Fruit fly (Drosophila melanogaster): ENCODE results near the gene S.
A peak's percentile ranks its signal among the peaks of the same experiment; 100 is the strongest.

S gene

dm6 chr2L:1062473-1063363, 14.9 kb downstream of the S start:
- TF ChIP-seq psq (optimal IDR thresholded peaks at IDR 0.05) (no peak), EcR (GFP tag; optimal IDR thresholded peaks at IDR 0.05) (peak in 1 of 2 experiments; percentile 24), CG8478 (optimal IDR thresholded peaks at IDR 0.05) (no peak), usp (GFP tag; optimal IDR thresholded peaks at IDR 0.05) (no peak), Dll (optimal IDR thresholded peaks at IDR 0.05) (peak; percentile 32), pan (optimal IDR thresholded peaks at IDR 0.05) (no peak)

dm6 chr2L:1057513-1057912, 20.1 kb downstream of the S start:
- TF ChIP-seq Dll (optimal IDR thresholded peaks at IDR 0.05) (no peak), usp (GFP tag; optimal IDR thresholded peaks at IDR 0.05) (no peak), CG8478 (optimal IDR thresholded peaks at IDR 0.05) (no peak), EcR (GFP tag; optimal IDR thresholded peaks at IDR 0.05) (no peak), psq (optimal IDR thresholded peaks at IDR 0.05) (no peak), pan (optimal IDR thresholded peaks at IDR 0.05) (no peak)

- TF ChIP-seq pan (optimal IDR thresholded peaks at IDR 0.05): no peak
- TF ChIP-seq Dll (optimal IDR thresholded peaks at IDR 0.05): no peak
- TF ChIP-seq usp (GFP tag; optimal IDR thresholded peaks at IDR 0.05): no peak
- no peak for TF ChIP-seq EcR (GFP tag; optimal IDR thresholded peaks at IDR 0.05)
- no peak for TF ChIP-seq psq (optimal IDR thresholded peaks at IDR 0.05)
- no peak for TF ChIP-seq CG8478 (optimal IDR thresholded peaks at IDR 0.05)
Observed at dm6 chr2L:1056631-1057030, 21.0 kb downstream of the S start.

DNA sequence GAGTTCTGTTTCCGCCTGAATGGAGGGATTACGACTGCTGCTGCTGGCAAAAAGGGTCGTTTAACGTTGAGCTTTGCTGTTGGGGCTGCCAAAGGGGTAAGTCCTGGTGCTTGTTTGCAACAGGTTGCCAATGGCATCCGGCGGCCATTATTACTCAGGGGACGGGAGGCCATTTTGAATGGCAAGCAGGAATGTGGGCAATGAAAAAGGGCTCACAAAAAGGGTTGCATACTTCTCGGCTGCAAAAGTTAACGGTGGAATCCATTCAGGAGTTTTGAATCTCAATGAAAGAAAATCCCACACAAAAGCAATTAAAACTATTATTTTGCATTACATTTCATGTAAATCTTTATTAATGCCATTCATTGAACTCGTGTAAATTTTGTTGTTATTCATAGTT, 28.3 kb downstream of the S start:
- TF ChIP-seq usp (GFP tag; optimal IDR thresholded peaks at IDR 0.05) (no peak), CG8478 (optimal IDR thresholded peaks at IDR 0.05) (no peak), EcR (GFP tag; optimal IDR thresholded peaks at IDR 0.05) (no peak), pan (optimal IDR thresholded peaks at IDR 0.05) (no peak), psq (optimal IDR thresholded peaks at IDR 0.05) (no peak), Dll (optimal IDR thresholded peaks at IDR 0.05) (no peak)

- no peak for TF ChIP-seq EcR (GFP tag; optimal IDR thresholded peaks at IDR 0.05)
- no peak for TF ChIP-seq CG8478 (optimal IDR thresholded peaks at IDR 0.05)
- TF ChIP-seq pan (optimal IDR thresholded peaks at IDR 0.05): no peak
- TF ChIP-seq Dll (optimal IDR thresholded peaks at IDR 0.05): no peak
- no peak for TF ChIP-seq psq (optimal IDR thresholded peaks at IDR 0.05)
- no peak for TF ChIP-seq usp (GFP tag; optimal IDR thresholded peaks at IDR 0.05)
Observed at dm6 chr2L:1048846-1049245, 28.8 kb downstream of the S start.

- TF ChIP-seq psq (optimal IDR thresholded peaks at IDR 0.05) (no peak), usp (GFP tag; optimal IDR thresholded peaks at IDR 0.05) (no peak), EcR (GFP tag; optimal IDR thresholded peaks at IDR 0.05) (no peak), Dll (optimal IDR thresholded peaks at IDR 0.05) (no peak), pan (optimal IDR thresholded peaks at IDR 0.05) (no peak), CG8478 (optimal IDR thresholded peaks at IDR 0.05) (no peak)
Observed at dm6 chr2L:1048427-1048826, 29.2 kb downstream of the S start.

- no peak for TF ChIP-seq pan (optimal IDR thresholded peaks at IDR 0.05)
- TF ChIP-seq psq (optimal IDR thresholded peaks at IDR 0.05): no peak
Observed at dm6 chr2L:1047965-1048364, 29.6 kb downstream of the S start, which contains the start of gene IA-2. Gene IA-2, minus strand, starts transcription at chr2L:1048053.

dm6 chr2L:1047245-1047644, 30.4 kb downstream of the S start:
- no peak for TF ChIP-seq usp (GFP tag; optimal IDR thresholded peaks at IDR 0.05)
- TF ChIP-seq CG8478 (optimal IDR thresholded peaks at IDR 0.05): no peak
- no peak for TF ChIP-seq Dll (optimal IDR thresholded peaks at IDR 0.05)
- no peak for TF ChIP-seq psq (optimal IDR thresholded peaks at IDR 0.05)
- TF ChIP-seq EcR (GFP tag; optimal IDR thresholded peaks at IDR 0.05): no peak
- no peak for TF ChIP-seq pan (optimal IDR thresholded peaks at IDR 0.05)

- TF ChIP-seq Dll (optimal IDR thresholded peaks at IDR 0.05) (no peak), usp (GFP tag; optimal IDR thresholded peaks at IDR 0.05) (no peak), CG8478 (optimal IDR thresholded peaks at IDR 0.05) (no peak), psq (optimal IDR thresholded peaks at IDR 0.05) (no peak), EcR (GFP tag; optimal IDR thresholded peaks at IDR 0.05) (no peak), pan (optimal IDR thresholded peaks at IDR 0.05) (no peak)
Observed at dm6 chr2L:1043195-1043990, 34.2 kb downstream of the S start.

dm6 chr2L:1036811-1037296, 40.8 kb downstream of the S start, which contains the start of gene gNacalpha:
Gene gNacalpha, plus strand, starts transcription at chr2L:1037246.
- TF ChIP-seq CG8478 (optimal IDR thresholded peaks at IDR 0.05) (no peak), pan (optimal IDR thresholded peaks at IDR 0.05) (no peak), usp (GFP tag; optimal IDR thresholded peaks at IDR 0.05) (no peak), psq (optimal IDR thresholded peaks at IDR 0.05) (no peak)

- TF ChIP-seq usp (GFP tag; optimal IDR thresholded peaks at IDR 0.05): no peak
- TF ChIP-seq EcR (GFP tag; optimal IDR thresholded peaks at IDR 0.05): no peak
- no peak for TF ChIP-seq pan (optimal IDR thresholded peaks at IDR 0.05)
- TF ChIP-seq CG8478 (optimal IDR thresholded peaks at IDR 0.05): no peak
- TF ChIP-seq Dll (optimal IDR thresholded peaks at IDR 0.05): no peak
- no peak for TF ChIP-seq psq (optimal IDR thresholded peaks at IDR 0.05)
Observed at dm6 chr2L:1026797-1027196, 50.8 kb downstream of the S start, which contains the start of gene CG4375. Gene CG4375, minus strand, starts transcription at chr2L:1026897.

dm6 chr2L:1008923-1009322, 68.7 kb downstream of the S start:
- TF ChIP-seq CG8478 (optimal IDR thresholded peaks at IDR 0.05): no peak
- no peak for TF ChIP-seq Dll (optimal IDR thresholded peaks at IDR 0.05)
- TF ChIP-seq EcR (GFP tag; optimal IDR thresholded peaks at IDR 0.05): no peak
- TF ChIP-seq psq (optimal IDR thresholded peaks at IDR 0.05): no peak
- no peak for TF ChIP-seq usp (GFP tag; optimal IDR thresholded peaks at IDR 0.05)
- no peak for TF ChIP-seq pan (optimal IDR thresholded peaks at IDR 0.05)
